Fruit fly (Drosophila melanogaster) whole organism, wandering third instar larva: ENCODE results near the gene Dic2.
A peak's percentile ranks its signal among the peaks of the same experiment; 100 is the strongest.

Experiments used
- Abd-B ChIP-seq: fragments of >200 bp; optimal IDR thresholded peaks from 2 replicates; lab custom pipeline; 2017; ENCODE audit warnings: missing biosample characterization, missing genetic modification characterization
- CG9705 ChIP-seq: fragments of 200-800 bp; sonication (Bioruptor generic); optimal IDR thresholded peaks from 2 replicates; lab custom pipeline; 2018; ENCODE audit warnings: missing biosample characterization, mild to moderate bottlenecking, missing genetic modification characterization
- CrebA ChIP-seq: fragments of 200-800 bp; sonication (Bioruptor generic); optimal IDR thresholded peaks from 2 replicates; lab custom pipeline; 2016; ENCODE audit warnings: missing biosample characterization, mild to moderate bottlenecking, missing genetic modification characterization, borderline replicate concordance
- Dfd ChIP-seq: fragments of >200 bp; optimal IDR thresholded peaks from 2 replicates; lab custom pipeline; 2017; ENCODE audit warnings: missing biosample characterization, missing genetic modification characterization
- GATAd ChIP-seq: sonication (Bioruptor generic); optimal IDR thresholded peaks from 2 replicates; lab custom pipeline; 2016; ENCODE audit warnings: missing biosample characterization, missing genetic modification characterization
- Hr78 ChIP-seq: fragments of >200 bp; optimal IDR thresholded peaks from 2 replicates; lab custom pipeline; 2017; ENCODE audit warnings: missing biosample characterization, missing genetic modification characterization
- Jra ChIP-seq: sonication (Bioruptor generic); optimal IDR thresholded peaks from 2 replicates; lab custom pipeline; 2016; ENCODE audit warnings: missing biosample characterization, missing genetic modification characterization
- Mio ChIP-seq: sonication (Bioruptor generic); optimal IDR thresholded peaks from 2 replicates; lab custom pipeline; 2016; ENCODE audit warnings: missing biosample characterization, missing genetic modification characterization
- Myc ChIP-seq: fragments of >200 bp; optimal IDR thresholded peaks from 2 replicates; lab custom pipeline; 2017
- N ChIP-seq: fragments of >200 bp; optimal IDR thresholded peaks from 2 replicates; lab custom pipeline; 2018; ENCODE audit warnings: missing biosample characterization, missing external identifiers, missing genetic modification characterization
- OdsH ChIP-seq: fragments of 200-800 bp; sonication (Bioruptor generic); optimal IDR thresholded peaks from 2 replicates; lab custom pipeline; 2016; ENCODE audit warnings: missing biosample characterization, mild to moderate bottlenecking, missing genetic modification characterization
- Rel ChIP-seq, 2 experiments: fragments of 200-800 bp; sonication (Bioruptor generic) in 1 of 2; optimal IDR thresholded peaks; 2 replicates in 1 of 2; 3 replicates in 1 of 2; lab custom pipeline; 2016 to 2019; ENCODE audit warnings: mild to moderate bottlenecking in 2 of 2, missing biosample characterization in 2 of 2, missing genetic modification characterization in 2 of 2, moderate library complexity in 1 of 2
- Sp1 ChIP-seq: fragments of 200-800 bp; sonication (Bioruptor generic); optimal IDR thresholded peaks from 3 replicates; lab custom pipeline; 2019; ENCODE audit warnings: missing biosample characterization, mild to moderate bottlenecking, missing genetic modification characterization, moderate library complexity
- br ChIP-seq: fragments of 200-800 bp; sonication (Bioruptor generic); optimal IDR thresholded peaks from 2 replicates; lab custom pipeline; 2016; ENCODE audit warnings: missing biosample characterization, missing genetic modification characterization
- dl ChIP-seq, 2 experiments: fragments of 175-275, 200-275 bp in 1 of 2; fragments of 200-275 bp in 1 of 2; sonication (Bioruptor generic); optimal IDR thresholded peaks; lab custom pipeline; 2018; ENCODE audit warnings: mild to moderate bottlenecking in 2 of 2, missing biosample characterization in 2 of 2, missing genetic modification characterization in 2 of 2, moderate library complexity in 2 of 2; ENCODE audit not compliant: partially characterized antibody in 2 of 2, insufficient read depth in 1 of 2
- dmrt93B ChIP-seq: fragments of 200-800 bp; sonication (Bioruptor generic); optimal IDR thresholded peaks from 2 replicates; lab custom pipeline; 2018; ENCODE audit warnings: missing biosample characterization, mild to moderate bottlenecking, missing genetic modification characterization
- ey ChIP-seq: fragments of 200-800 bp; sonication (Bioruptor generic); optimal IDR thresholded peaks from 2 replicates; lab custom pipeline; 2016; ENCODE audit warnings: missing biosample characterization, missing genetic modification characterization
- foxo ChIP-seq, 2 experiments: fragments of 200-800 bp; sonication (Bioruptor generic); optimal IDR thresholded peaks; 2 replicates in 1 of 2; 3 replicates in 1 of 2; lab custom pipeline; 2016 to 2017; ENCODE audit warnings: missing biosample characterization in 2 of 2, missing genetic modification characterization in 2 of 2
- fru ChIP-seq: fragments of 200-800 bp; sonication (Bioruptor generic); optimal IDR thresholded peaks from 3 replicates; lab custom pipeline; 2016; ENCODE audit warnings: missing biosample characterization, mild to moderate bottlenecking, missing genetic modification characterization
- h ChIP-seq: fragments of 200-800 bp; sonication (Bioruptor generic); optimal IDR thresholded peaks from 3 replicates; lab custom pipeline; 2016; ENCODE audit warnings: missing biosample characterization, mild to moderate bottlenecking, missing genetic modification characterization
- jim ChIP-seq: fragments of 175-275, 200-325 bp; sonication (Bioruptor generic); optimal IDR thresholded peaks from 2 replicates; lab custom pipeline; 2016; ENCODE audit warnings: missing biosample characterization, mild to moderate bottlenecking, missing genetic modification characterization
- psq ChIP-seq: fragments of 200-800 bp; sonication (Bioruptor generic); optimal IDR thresholded peaks from 3 replicates; lab custom pipeline; 2017; ENCODE audit warnings: missing biosample characterization, mild to moderate bottlenecking, missing genetic modification characterization, moderate library complexity
- sv ChIP-seq: fragments of 200-800 bp; sonication (Bioruptor generic); optimal IDR thresholded peaks from 3 replicates; lab custom pipeline; 2016; ENCODE audit warnings: missing biosample characterization, missing genetic modification characterization
- usp ChIP-seq: fragments of >200 bp; optimal IDR thresholded peaks from 2 replicates; lab custom pipeline; 2017; ENCODE audit warnings: missing biosample characterization, missing genetic modification characterization
- woc ChIP-seq: sonication (Bioruptor generic); optimal IDR thresholded peaks from 2 replicates; lab custom pipeline; 2016; ENCODE audit warnings: missing biosample characterization, mild to moderate bottlenecking, missing genetic modification characterization

Dic2 gene

DNA sequence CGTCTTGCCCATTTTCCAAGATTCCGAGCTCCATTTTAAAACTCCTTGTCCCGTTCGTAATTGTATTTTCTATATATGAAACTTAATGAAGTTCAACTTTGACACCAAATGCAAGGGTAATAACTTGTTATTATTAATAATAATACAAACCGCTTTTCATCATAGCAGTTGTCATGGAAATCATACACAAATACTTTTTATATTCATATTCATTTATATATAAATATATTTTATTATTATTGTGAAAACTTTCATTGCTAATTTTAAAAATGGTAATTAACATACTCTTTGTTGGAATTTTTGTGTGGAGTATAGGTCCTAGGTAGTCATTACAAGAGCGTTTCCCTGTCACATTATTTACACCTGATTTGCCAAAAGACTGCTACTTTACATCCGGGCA, 683 bp upstream of the Dic2 start, which contains the start of gene CG46441:
TSS of gene CG46441 (minus strand) at position 101 of the 400 bp plus-strand sequence.
- TF ChIP-seq psq (GFP tag; lab: Kevin White, UChicago) (no peak), Dfd (GFP tag; lab: Kevin White, UChicago) (no peak), Hr78 (no peak), Abd-B (no peak), Mio (GFP tag; lab: Kevin White, UChicago) (no peak), dl (GFP tag; optimal IDR thresholded peaks at IDR 0.05; lab: Kevin White, UChicago; ENCODE audit: insufficient read depth in 1 of 2, partially characterized antibody in 2 of 2) (no peak), CrebA (GFP tag; lab: Kevin White, UChicago) (no peak), dmrt93B (GFP tag; lab: Kevin White, UChicago) (no peak), CG9705 (GFP tag; lab: Kevin White, UChicago) (no peak), fru (no peak), foxo (GFP tag; optimal IDR thresholded peaks at IDR 0.05; lab: Kevin White, UChicago) (no peak), woc (GFP tag; lab: Kevin White, UChicago) (no peak), ey (GFP tag; lab: Kevin White, UChicago) (no peak), N (no peak)

DNA sequence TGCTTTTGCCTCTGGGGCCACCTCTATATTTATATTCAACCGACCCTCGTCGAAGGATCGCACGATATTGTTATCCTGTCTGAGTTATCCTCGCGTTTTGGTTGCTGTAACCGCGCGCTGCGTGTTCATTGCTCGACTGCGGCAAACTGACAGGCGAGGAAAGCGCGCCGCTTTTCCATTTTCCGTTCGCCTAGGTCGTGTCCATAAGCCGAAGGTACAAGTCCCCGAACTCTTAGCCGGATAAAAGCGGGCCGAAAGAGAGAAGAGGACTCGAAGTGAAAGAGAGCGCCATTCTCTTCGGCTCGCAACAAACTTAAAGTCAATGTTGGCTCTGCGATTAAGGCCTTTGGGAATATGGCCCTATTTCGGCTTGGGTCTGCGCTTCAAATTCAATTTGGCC, 16.8 kb downstream of the Dic2 start, which contains the start of gene Gfrl:
TSS of gene Gfrl (minus strand) at position 148 of the 400 bp plus-strand sequence.
- TF ChIP-seq Abd-B (no peak), Rel (GFP tag; optimal IDR thresholded peaks at IDR 0.05; lab: Kevin White, UChicago) (no peak), Rel (tag; optimal IDR thresholded peaks at IDR 0.05; lab: Kevin White, UChicago) (no peak), Hr78 (no peak), Mio (GFP tag; lab: Kevin White, UChicago) (no peak)

DNA sequence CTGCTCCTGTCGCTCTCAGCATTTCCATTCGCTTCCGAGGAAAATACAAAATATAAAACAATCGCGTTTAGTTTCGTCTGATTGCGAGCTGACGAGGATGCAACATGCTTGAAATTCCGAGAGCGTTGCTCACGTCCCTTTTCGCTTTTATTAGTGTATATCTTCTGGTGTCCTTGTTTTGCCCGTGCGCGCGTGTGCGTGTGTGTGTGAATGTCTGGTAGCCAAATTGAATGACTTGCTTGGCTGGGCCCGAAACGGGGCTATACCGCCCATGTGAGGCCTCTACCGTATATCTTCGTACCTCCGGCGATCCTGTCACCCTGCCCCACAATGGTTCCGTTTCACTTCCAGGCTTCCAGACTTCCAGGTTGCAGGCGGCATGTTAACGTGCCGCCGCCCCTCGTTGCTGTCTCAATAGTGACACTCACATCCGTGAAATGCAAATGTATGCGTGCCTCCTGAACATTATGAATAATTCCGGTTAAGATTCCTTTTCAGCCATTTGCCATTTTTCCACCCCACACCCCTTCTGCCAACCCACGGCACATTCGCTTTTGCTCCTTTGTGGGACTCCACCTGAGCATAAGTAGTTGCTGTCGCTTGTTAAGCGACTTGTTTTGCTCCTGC, 28.4 kb downstream of the Dic2 start:
- no peak for TF ChIP-seq sv
- TF ChIP-seq Hr78, result no peak
- no peak for TF ChIP-seq woc (GFP tag; lab: Kevin White, UChicago)
- no peak for TF ChIP-seq OdsH (GFP tag; lab: Kevin White, UChicago)
- no peak for TF ChIP-seq usp (GFP tag; lab: Kevin White, UChicago)
- TF ChIP-seq Sp1 (GFP tag; lab: Kevin White, UChicago), result no peak
- TF ChIP-seq GATAd (GFP tag; lab: Kevin White, UChicago), result no peak
- TF ChIP-seq br (GFP tag; lab: Kevin White, UChicago), result no peak
- TF ChIP-seq Jra (GFP tag; lab: Kevin White, UChicago), result no peak

DNA sequence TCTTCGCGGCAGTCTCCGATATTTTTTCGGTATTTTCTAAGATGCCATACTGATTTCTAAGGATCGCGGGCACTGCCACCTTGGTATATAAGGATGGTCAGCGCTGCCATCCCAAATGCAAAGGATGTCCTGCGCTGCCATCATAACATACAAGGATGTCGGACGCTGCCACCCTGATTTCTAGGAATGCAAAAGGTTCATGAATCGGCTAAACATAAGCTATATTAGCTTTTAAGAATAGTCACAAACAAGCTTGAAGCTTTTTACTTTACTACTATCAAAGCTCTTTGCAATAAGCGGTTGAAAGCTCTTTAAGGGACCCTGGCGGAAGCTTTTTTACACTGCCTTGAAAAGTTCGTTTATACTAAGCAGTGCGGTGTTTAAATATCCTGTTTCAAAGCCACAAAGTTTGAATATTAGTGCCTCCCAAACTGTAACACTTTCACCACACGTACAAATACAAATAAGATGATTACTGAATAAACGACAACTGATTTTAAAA, 36.9 kb downstream of the Dic2 start:
- TF ChIP-seq Myc (lab: Kevin White, UChicago) (peak; percentile 69), N (no peak), jim (GFP tag; lab: Kevin White, UChicago) (no peak), fru (no peak), woc (GFP tag; lab: Kevin White, UChicago) (no peak), h (GFP tag; lab: Kevin White, UChicago) (no peak), ey (GFP tag; lab: Kevin White, UChicago) (no peak), Dfd (GFP tag; lab: Kevin White, UChicago) (no peak)
- TF ChIP-seq, all 38 proteins: peak for 1
